Fruit fly (Drosophila melanogaster) Kc167 (cell line): ENCODE measurements around the gene tty.

Experiments used
- Myc ChIP-seq: fragments of >200 bp; optimal IDR thresholded peaks from 2 replicates; lab custom pipeline; 2017; ENCODE audit warnings: missing external identifiers
- Sin3A ChIP-seq: fragments of >200 bp; optimal IDR thresholded peaks from 2 replicates; lab custom pipeline; 2018; ENCODE audit warnings: missing external identifiers
- h ChIP-seq: fragments of >200 bp; optimal IDR thresholded peaks from 3 replicates; lab custom pipeline; 2018; ENCODE audit warnings: missing external identifiers
- insv ChIP-seq: fragments of >200 bp; optimal IDR thresholded peaks from 3 replicates; lab custom pipeline; 2018; ENCODE audit warnings: missing external identifiers
- psq ChIP-seq: fragments of >200 bp; optimal IDR thresholded peaks from 2 replicates; lab custom pipeline; 2017; ENCODE audit warnings: missing external identifiers
- ttk ChIP-seq: sonication (Bioruptor generic); optimal IDR thresholded peaks from 2 replicates; lab custom pipeline; 2017; ENCODE audit warnings: missing external identifiers

tty gene

DNA sequence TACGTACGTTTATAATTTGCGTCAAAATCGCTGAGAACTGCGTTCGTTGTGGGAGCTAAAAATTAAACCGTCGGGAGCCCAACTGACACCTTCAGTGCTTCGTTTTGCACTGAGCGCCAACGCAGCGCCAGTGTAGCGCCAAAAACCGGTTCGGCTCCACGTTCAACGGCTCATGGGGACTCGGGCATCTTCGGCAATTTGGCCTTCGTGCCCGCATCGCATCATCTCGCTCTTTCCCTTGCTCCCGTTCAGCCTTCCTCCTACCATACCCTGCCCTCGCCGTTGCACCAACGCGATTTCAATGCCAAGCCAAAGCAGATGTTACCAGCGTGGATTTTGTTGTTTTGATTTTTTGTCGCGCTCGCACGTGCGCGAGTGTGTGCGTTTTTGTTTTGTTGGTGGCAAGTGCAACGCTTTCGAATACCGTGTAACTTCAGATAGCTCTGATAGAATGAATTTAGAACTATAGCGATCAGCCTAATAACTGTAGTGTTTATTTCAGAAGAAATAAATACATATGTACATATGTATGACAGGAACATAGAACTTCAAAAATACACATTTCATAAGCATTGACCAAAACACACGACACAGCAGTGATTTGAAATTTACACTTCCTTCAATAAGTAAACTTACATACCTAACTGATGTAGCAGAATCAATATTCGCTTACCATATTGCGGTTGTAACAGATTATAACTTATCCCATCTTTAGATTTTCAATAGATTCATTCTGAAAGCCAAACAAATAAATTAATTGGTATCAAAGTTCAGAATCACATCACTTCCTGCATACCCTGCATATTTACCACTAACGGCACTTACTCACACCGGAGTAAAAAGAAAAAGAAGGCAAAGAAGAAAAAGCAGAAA, 58.2 kb downstream of the tty start, which contains the start of gene Mnr:
Gene Mnr, minus strand, starts transcription at position 133 of the 873 bp plus-strand sequence.
- TF ChIP-seq Sin3A (lab: Kevin White, UChicago) (no peak), psq (lab: Kevin White, UChicago) (no peak), ttk (lab: Kevin White, UChicago) (no peak), h (lab: Kevin White, UChicago) (no peak), Myc (lab: Kevin White, UChicago) (no peak), insv (no peak)

DNA sequence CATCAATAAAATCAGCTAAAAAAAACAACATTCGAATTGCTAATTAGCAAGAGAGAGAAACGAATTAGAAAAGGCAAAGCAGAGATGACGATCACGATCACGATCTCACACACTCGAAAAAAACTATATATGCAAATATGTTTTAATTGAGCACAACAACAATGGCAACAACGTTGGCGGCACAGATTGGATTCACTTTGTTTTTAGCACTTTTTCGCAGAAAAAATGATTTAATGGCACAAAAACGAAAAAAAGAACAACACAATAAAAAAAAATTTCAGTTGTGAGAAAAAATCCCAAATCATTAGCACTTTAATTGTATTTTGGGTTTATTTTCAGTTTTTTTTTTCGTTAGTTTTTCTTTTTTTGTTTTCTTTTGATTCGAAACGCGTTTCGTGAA, 58.8 kb downstream of the tty start:
- TF ChIP-seq Sin3A (lab: Kevin White, UChicago) = no peak
- no peak for TF ChIP-seq psq (lab: Kevin White, UChicago)
- TF ChIP-seq Myc (lab: Kevin White, UChicago) = no peak
- TF ChIP-seq ttk (lab: Kevin White, UChicago) = no peak
- TF ChIP-seq h (lab: Kevin White, UChicago) = no peak
- no peak for TF ChIP-seq insv

DNA sequence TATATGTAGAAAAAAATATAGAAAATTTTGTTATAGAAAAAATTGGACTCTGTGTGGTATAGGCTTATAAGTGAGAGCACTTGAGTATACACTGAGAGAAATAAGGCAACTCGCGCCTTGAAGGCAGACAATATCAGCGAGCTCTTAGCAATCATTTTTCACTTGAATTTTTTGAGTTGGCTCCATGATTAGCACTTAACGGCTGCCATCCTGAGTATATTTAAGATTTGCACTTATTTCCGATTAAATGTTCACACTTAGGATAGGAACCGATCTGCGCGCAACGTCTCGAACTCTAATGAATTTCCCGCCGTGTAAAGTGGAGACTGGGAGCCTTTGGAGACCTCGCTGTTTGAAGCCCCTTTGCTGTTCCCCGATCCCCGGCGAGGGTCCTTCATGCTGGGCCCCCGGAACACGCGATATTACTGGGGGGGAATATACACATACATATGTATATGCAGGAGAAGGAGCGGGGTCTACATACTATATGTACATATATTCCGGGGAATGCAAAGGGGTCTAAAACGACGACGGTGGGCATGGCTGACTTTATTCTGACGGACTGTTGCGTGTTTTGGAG, 60.1 kb downstream of the tty start:
- TF ChIP-seq h (lab: Kevin White, UChicago) (no peak), ttk (lab: Kevin White, UChicago) (no peak)
